Fruit fly (Drosophila melanogaster) whole organism, embryonic: ENCODE measurements around the gene CG43760.
A peak's percentile ranks its signal among the peaks of the same experiment; 100 is the strongest.

ENCODE experiments used
- Awh ChIP-seq: fragments of 200-800 bp; sonication (Bioruptor generic); IDR thresholded peaks from 2 replicates; pipeline ENCODE4, ENCODE4 v1.3.6; 2022; ENCODE audit warnings: missing biosample characterization, missing genetic modification characterization
- CG10366 ChIP-seq: fragments of 200-800 bp; sonication (Bioruptor generic); IDR thresholded peaks from 2 replicates; pipeline ENCODE4 v1.3.6; 2022; ENCODE audit warnings: missing biosample characterization, missing genetic modification characterization
- CG12391 ChIP-seq: fragments of 200-800 bp; sonication (Bioruptor generic); optimal IDR thresholded peaks from 3 replicates; lab custom pipeline; 2018; ENCODE audit warnings: missing biosample characterization, mild to moderate bottlenecking, missing genetic modification characterization, moderate library complexity
- CG14014 ChIP-seq: fragments of 200-800 bp; sonication (Bioruptor generic); IDR thresholded peaks from 2 replicates; pipeline ENCODE4 v1.3.6; 2022; ENCODE audit warnings: missing biosample characterization, missing genetic modification characterization
- CG14441 ChIP-seq: fragments of 200-800 bp; sonication (Bioruptor generic); IDR thresholded peaks from 2 replicates; pipeline ENCODE4 v1.3.6; 2022; ENCODE audit warnings: missing biosample characterization, missing genetic modification characterization
- CG15011 ChIP-seq: fragments of 200-800 bp; sonication (Bioruptor generic); optimal IDR thresholded peaks from 3 replicates; lab custom pipeline; 2018; ENCODE audit warnings: missing biosample characterization, mild to moderate bottlenecking, missing genetic modification characterization
- CG16863 ChIP-seq: fragments of 200-800 bp; sonication (Bioruptor generic); optimal IDR thresholded peaks from 3 replicates; lab custom pipeline; 2016; ENCODE audit warnings: missing biosample characterization, missing genetic modification characterization
- CG17912 ChIP-seq: fragments of 200-800 bp; sonication (Bioruptor generic); optimal IDR thresholded peaks from 2 replicates; lab custom pipeline; 2018; ENCODE audit warnings: missing biosample characterization, mild to moderate bottlenecking, missing genetic modification characterization
- CG32532 ChIP-seq: fragments of 200-800 bp; sonication (Bioruptor generic); IDR thresholded peaks from 2 replicates; pipeline ENCODE4 v1.3.6; 2022; ENCODE audit warnings: missing biosample characterization, missing genetic modification characterization
- CG3281 ChIP-seq: fragments of 200-800 bp; sonication (Bioruptor generic); optimal IDR thresholded peaks from 3 replicates; lab custom pipeline; 2017; ENCODE audit warnings: missing biosample characterization, mild to moderate bottlenecking, missing genetic modification characterization
- CG3995 ChIP-seq: fragments of 200-800 bp; sonication (Bioruptor generic); optimal IDR thresholded peaks from 3 replicates; lab custom pipeline; 2016; ENCODE audit warnings: missing biosample characterization, missing genetic modification characterization
- CG4282 ChIP-seq: fragments of 200-800 bp; sonication (Bioruptor generic); optimal IDR thresholded peaks from 2 replicates; lab custom pipeline; 2016; ENCODE audit warnings: missing biosample characterization, missing genetic modification characterization
- CG4617 ChIP-seq: fragments of 200-800 bp; sonication (Bioruptor generic); optimal IDR thresholded peaks from 3 replicates; lab custom pipeline; 2016; ENCODE audit warnings: missing biosample characterization, missing genetic modification characterization, borderline replicate concordance
- CG4820 ChIP-seq: fragments of 200-800 bp; sonication (Bioruptor generic); optimal IDR thresholded peaks from 3 replicates; lab custom pipeline; 2016; ENCODE audit warnings: missing biosample characterization, missing genetic modification characterization
- CG5180 ChIP-seq: fragments of 200-800 bp; sonication (Bioruptor generic); optimal IDR thresholded peaks from 3 replicates; lab custom pipeline; 2017; ENCODE audit warnings: missing biosample characterization, missing genetic modification characterization, mild to moderate bottlenecking, moderate library complexity, missing genetic modification reagents
- CG6765 ChIP-seq: fragments of 200-800 bp; sonication (Bioruptor generic); optimal IDR thresholded peaks from 3 replicates; lab custom pipeline; 2017; ENCODE audit warnings: missing biosample characterization, mild to moderate bottlenecking, missing genetic modification characterization
- CG6813 ChIP-seq: fragments of 200-800 bp; sonication (Bioruptor generic); optimal IDR thresholded peaks from 2 replicates; lab custom pipeline; 2017; ENCODE audit warnings: missing biosample characterization, missing genetic modification characterization, mild to moderate bottlenecking, moderate library complexity, missing genetic modification reagents
- CG7556 ChIP-seq: fragments of 200-800 bp; sonication (Bioruptor generic); optimal IDR thresholded peaks from 2 replicates; lab custom pipeline; 2017; ENCODE audit warnings: missing biosample characterization, mild to moderate bottlenecking, missing genetic modification characterization
- CG7786 ChIP-seq: fragments of 200-800 bp; sonication (Bioruptor generic); optimal IDR thresholded peaks from 2 replicates; lab custom pipeline; 2016; ENCODE audit warnings: missing biosample characterization, missing genetic modification characterization
- CG9609 ChIP-seq: fragments of 200-800 bp; sonication (Bioruptor generic); optimal IDR thresholded peaks from 3 replicates; lab custom pipeline; 2016; ENCODE audit warnings: missing biosample characterization, missing genetic modification characterization
- CG9817 ChIP-seq: fragments of 200-800 bp; sonication (Bioruptor generic); optimal IDR thresholded peaks from 2 replicates; lab custom pipeline; 2018; ENCODE audit warnings: missing biosample characterization, mild to moderate bottlenecking, missing genetic modification characterization, moderate library complexity
- D19B ChIP-seq: fragments of 200-800 bp; sonication (Bioruptor generic); optimal IDR thresholded peaks from 2 replicates; lab custom pipeline; 2017; ENCODE audit warnings: missing biosample characterization, mild to moderate bottlenecking, missing genetic modification characterization
- Hsf ChIP-seq: fragments of 200-800 bp; sonication (Bioruptor generic); optimal IDR thresholded peaks from 3 replicates; lab custom pipeline; 2016; ENCODE audit warnings: missing biosample characterization, missing genetic modification characterization
- al ChIP-seq: fragments of 200-800 bp; sonication (Bioruptor generic); IDR thresholded peaks from 2 replicates; pipeline ENCODE4 v1.3.6; 2022; ENCODE audit warnings: missing biosample characterization, missing genetic modification characterization
- bab2 ChIP-seq: fragments of 200-800 bp; sonication (Bioruptor generic); optimal IDR thresholded peaks from 2 replicates; lab custom pipeline; 2016; ENCODE audit warnings: missing biosample characterization, missing genetic modification characterization
- dpn ChIP-seq, 2 experiments: fragments of 200-800 bp; sonication (Bioruptor generic); optimal IDR thresholded peaks; 3 replicates each; lab custom pipeline; 2016; ENCODE audit warnings: missing biosample characterization in 2 of 2, missing genetic modification characterization in 2 of 2
- klu ChIP-seq: fragments of 200-800 bp; sonication (Bioruptor generic); IDR thresholded peaks from 2 replicates; pipeline ENCODE4 v1.3.6; 2022; ENCODE audit warnings: missing biosample characterization, missing genetic modification characterization
- nom ChIP-seq: fragments of 200-800 bp; sonication (Bioruptor generic); optimal IDR thresholded peaks from 2 replicates; lab custom pipeline; 2017; ENCODE audit warnings: missing biosample characterization, missing genetic modification characterization, mild to moderate bottlenecking, moderate library complexity, missing genetic modification reagents
- onecut ChIP-seq: fragments of 200-800 bp; sonication (Bioruptor generic); IDR thresholded peaks from 2 replicates; pipeline ENCODE4 v1.3.6; 2022; ENCODE audit warnings: missing biosample characterization, missing genetic modification characterization
- p53 ChIP-seq: fragments of 200-800 bp; sonication (Bioruptor generic); optimal IDR thresholded peaks from 2 replicates; lab custom pipeline; 2016; ENCODE audit warnings: missing biosample characterization, missing genetic modification characterization
- peb ChIP-seq: fragments of 200-800 bp; sonication (Bioruptor generic); IDR thresholded peaks from 2 replicates; pipeline ENCODE4 v1.3.6; 2022; ENCODE audit warnings: missing biosample characterization, missing genetic modification characterization
- pzg ChIP-seq: fragments of 200-800 bp; sonication (Bioruptor generic); optimal IDR thresholded peaks from 3 replicates; lab custom pipeline; 2018; ENCODE audit warnings: missing biosample characterization, mild to moderate bottlenecking, missing genetic modification characterization, moderate library complexity
- sc ChIP-seq, 3 experiments: fragments of >200 bp in 2 of 3; fragments of 200-800 bp in 1 of 3; sonication (Bioruptor generic) in 1 of 3; optimal IDR thresholded peaks; 2 replicates in 2 of 3; 3 replicates in 1 of 3; lab custom pipeline; 2017; ENCODE audit warnings: mild to moderate bottlenecking in 1 of 3, missing biosample characterization in 1 of 3, missing genetic modification characterization in 1 of 3, missing genetic modification reagents in 1 of 3
- schlank ChIP-seq: fragments of 200-800 bp; sonication (Bioruptor generic); optimal IDR thresholded peaks from 2 replicates; lab custom pipeline; 2018; ENCODE audit warnings: missing biosample characterization, mild to moderate bottlenecking, missing genetic modification characterization
- slbo ChIP-seq: fragments of 200-800 bp; sonication (Bioruptor generic); IDR thresholded peaks from 2 replicates; pipeline ENCODE4 v1.3.6; 2022; ENCODE audit warnings: missing biosample characterization, missing genetic modification characterization
- so ChIP-seq: fragments of 200-800 bp; sonication (Bioruptor generic); IDR thresholded peaks from 3 replicates; pipeline ENCODE4 v1.3.6; 2022; ENCODE audit warnings: missing biosample characterization, missing genetic modification characterization
- stc ChIP-seq: fragments of 200-800 bp; sonication (Bioruptor generic); IDR thresholded peaks from 2 replicates; pipeline ENCODE4 v1.3.6; 2022; ENCODE audit warnings: missing biosample characterization, missing genetic modification characterization
- toy ChIP-seq: fragments of 200-800 bp; sonication (Bioruptor generic); IDR thresholded peaks from 2 replicates; pipeline ENCODE4 v1.3.6; 2022; ENCODE audit warnings: missing biosample characterization, missing genetic modification characterization
- tx ChIP-seq: fragments of 200-800 bp; sonication (Bioruptor generic); optimal IDR thresholded peaks from 2 replicates; lab custom pipeline; 2016; ENCODE audit warnings: missing biosample characterization, missing genetic modification characterization
- zfh1 ChIP-seq: fragments of 200-800 bp; sonication (Bioruptor generic); IDR thresholded peaks from 3 replicates; pipeline ENCODE4 v1.3.6; 2022; ENCODE audit warnings: missing biosample characterization, missing genetic modification characterization

Gene CG43760

dm6 chr2L:15750523-15751258 lies 26.0 kb downstream of the CG43760 start, which contains the start of gene ND-B17 (continued):
- peak; percentile 52 for TF ChIP-seq Hsf (GFP tag; lab: Kevin White, UChicago)
- TF ChIP-seq bab2 (GFP tag; lab: Kevin White, UChicago) = peak; percentile 56
- peak; percentile 68 for TF ChIP-seq al (GFP tag; lab: Robert Waterston, UW)
- peak; percentile 29 for TF ChIP-seq CG9609
- peak; percentile 74 for TF ChIP-seq zfh1 (GFP tag; lab: Robert Waterston, UW)
- no peak for TF ChIP-seq sc (optimal IDR thresholded peaks at IDR 0.05; lab: Kevin White, UChicago)
- no peak for TF ChIP-seq sc (GFP tag; optimal IDR thresholded peaks at IDR 0.05; lab: Kevin White, UChicago)
- TF ChIP-seq nom (GFP tag; lab: Kevin White, UChicago) = no peak
- peak; percentile 19 for TF ChIP-seq p53 (GFP tag; lab: Kevin White, UChicago)
- 0 out of 2 replicates have a peak, but pooled peaks have one; percentile 21 for TF ChIP-seq stc
- no peak for TF ChIP-seq peb (GFP tag; lab: Robert Waterston, UW)
- peak; percentile 33 for TF ChIP-seq CG4282
- TF ChIP-seq CG4820 (GFP tag; lab: Kevin White, UChicago) = no peak
- TF ChIP-seq pzg (GFP tag; lab: Kevin White, UChicago) = peak; percentile 76
- no peak for TF ChIP-seq CG6813 (GFP tag; lab: Kevin White, UChicago)
- TF ChIP-seq CG15011 (GFP tag; lab: Kevin White, UChicago) = no peak
- TF ChIP-seq CG7556 (GFP tag; lab: Kevin White, UChicago) = no peak
- peak; percentile 19 for TF ChIP-seq CG4617 (GFP tag; lab: Kevin White, UChicago)
- TF ChIP-seq schlank (tag; lab: Kevin White, UChicago) = no peak
- peak; percentile 57 for TF ChIP-seq CG10366 (GFP tag; lab: Robert Waterston, UW)
- TF ChIP-seq tx (GFP tag; lab: Kevin White, UChicago) = peak; percentile 54
- TF ChIP-seq so (GFP tag; lab: Robert Waterston, UW) = 0 out of 3 replicates have a peak, but pooled peaks have one; percentile 7
- TF ChIP-seq CG5180 (GFP tag; lab: Kevin White, UChicago) = no peak
- no peak for TF ChIP-seq klu (GFP tag; lab: Robert Waterston, UW)
- TF ChIP-seq D19B (GFP tag; lab: Kevin White, UChicago) = peak; percentile 93
- peak; percentile 50 for TF ChIP-seq CG7786 (GFP tag; lab: Kevin White, UChicago)
- peak; percentile 50; the same call in 1 of the 2 replicates for TF ChIP-seq CG14014
- no peak for TF ChIP-seq CG6765 (GFP tag; lab: Kevin White, UChicago)
- peak; percentile 57 for TF ChIP-seq CG16863
- no peak for TF ChIP-seq toy (GFP tag; lab: Robert Waterston, UW)
- no peak for TF ChIP-seq CG3281 (GFP tag; lab: Kevin White, UChicago)
- TF ChIP-seq CG32532 (GFP tag; lab: Robert Waterston, UW) = peak; percentile 68
- peak; percentile 26 to 69 for TF ChIP-seq dpn (GFP tag; optimal IDR thresholded peaks at IDR 0.05; lab: Kevin White, UChicago)
- no peak for TF ChIP-seq onecut
- TF ChIP-seq slbo = peak; percentile 82
- TF ChIP-seq CG17912 (GFP tag; lab: Kevin White, UChicago) = peak; percentile 11
- peak; percentile 65 for TF ChIP-seq CG14441
- peak; percentile 22 for TF ChIP-seq CG3995
- 0 out of 2 replicates have a peak, but pooled peaks have one; percentile 24 for TF ChIP-seq Awh (GFP tag; lab: Robert Waterston, UW)
- TF ChIP-seq CG9817 (tag; lab: Kevin White, UChicago) = peak; percentile 23
- TF ChIP-seq CG12391 (tag; lab: Kevin White, UChicago) = peak; percentile 50
